Worm (Caenorhabditis elegans) whole organism, L2 larva: ENCODE data around the gene B0393.9.

Experiments used
- R02D3.7 ChIP-seq: fragments of 150-350 bp; optimal IDR thresholded peaks from 2 replicates; lab custom pipeline; 2014; ENCODE audit warnings: missing biosample characterization, missing genetic modification characterization
- alr-1 ChIP-seq: fragments of 150-350 bp; optimal IDR thresholded peaks from 2 replicates; lab custom pipeline; 2014; ENCODE audit warnings: missing biosample characterization, missing genetic modification characterization
- egl-27 ChIP-seq: sonication (generic microtip); optimal IDR thresholded peaks from 3 replicates; lab custom pipeline; 2017; ENCODE audit warnings: missing biosample characterization, missing genetic modification reagents, missing genetic modification characterization
- nhr-12 ChIP-seq: fragments of 150-350 bp; optimal IDR thresholded peaks from 2 replicates; lab custom pipeline; 2014; ENCODE audit warnings: missing biosample characterization, missing genetic modification characterization
- snpc-4 ChIP-seq: fragments of 150-350 bp; optimal IDR thresholded peaks from 2 replicates; lab custom pipeline; 2014; ENCODE audit warnings: missing biosample characterization, missing genetic modification characterization
- unc-39 ChIP-seq: fragments of 150-350 bp; optimal IDR thresholded peaks from 2 replicates; lab custom pipeline; 2014; ENCODE audit warnings: missing biosample characterization, missing genetic modification characterization
- zag-1 ChIP-seq: fragments of 150-350 bp; optimal IDR thresholded peaks from 2 replicates; lab custom pipeline; 2014; ENCODE audit warnings: missing biosample characterization, missing genetic modification characterization

ce11 chrIII:4767869-4768645, 11.9 kb downstream of the B0393.9 start:
- TF ChIP-seq R02D3.7 (tag; lab: Kevin White, UChicago) (no peak), egl-27 (no peak), zag-1 (tag; lab: Kevin White, UChicago) (no peak), alr-1 (tag; lab: Kevin White, UChicago) (no peak), nhr-12 (tag; lab: Kevin White, UChicago) (no peak), unc-39 (tag; lab: Kevin White, UChicago) (no peak), snpc-4 (tag; lab: Kevin White, UChicago) (no peak)
